Fruit fly (Drosophila melanogaster): ENCODE results near the gene CG8534.

Gene CG8534

dm6 chr3R:9777941-9778360 lies 34.6 kb upstream of the CG8534 start, which contains the start of gene RpS29:
Gene RpS29, plus strand, starts transcription at chr3R:9778042.
- peak; percentile 28 for TF ChIP-seq Dif (GFP tag; optimal IDR thresholded peaks at IDR 0.05; ENCODE audit: partially characterized antibody)
- peak; percentile 73 for TF ChIP-seq OdsH (GFP tag; optimal IDR thresholded peaks at IDR 0.05)
- TF ChIP-seq dsf (GFP tag; optimal IDR thresholded peaks at IDR 0.05; ENCODE audit: borderline replicate concordance) = peak; percentile 48
- TF ChIP-seq psq (GFP tag; optimal IDR thresholded peaks at IDR 0.05) = peak; percentile 68
- no peak for TF ChIP-seq CG32264 (GFP tag; optimal IDR thresholded peaks at IDR 0.05)
- TF ChIP-seq Rel (GFP tag; optimal IDR thresholded peaks at IDR 0.05) = no peak
- peak; percentile 69 for TF ChIP-seq Rel (tag; optimal IDR thresholded peaks at IDR 0.05)
- TF ChIP-seq Sp1 (GFP tag; optimal IDR thresholded peaks at IDR 0.05) = peak; percentile 72
- no peak for TF ChIP-seq lola (GFP tag; optimal IDR thresholded peaks at IDR 0.05)
- TF ChIP-seq Hr78 (GFP tag; optimal IDR thresholded peaks at IDR 0.05) = no peak
- TF ChIP-seq fru (GFP tag; optimal IDR thresholded peaks at IDR 0.05) = peak; percentile 72
- no peak for TF ChIP-seq brk (GFP tag; optimal IDR thresholded peaks at IDR 0.05)
- TF ChIP-seq h (GFP tag; optimal IDR thresholded peaks at IDR 0.05) = peak; percentile 86
- no peak for TF ChIP-seq dl (GFP tag; optimal IDR thresholded peaks at IDR 0.05; ENCODE audit: insufficient read depth in 1 of 2, partially characterized antibody in 2 of 2)
- peak; percentile 83 for TF ChIP-seq sv (GFP tag; optimal IDR thresholded peaks at IDR 0.05)
- TF ChIP-seq usp (GFP tag; optimal IDR thresholded peaks at IDR 0.05) = no peak
- TF ChIP-seq Jra (GFP tag; optimal IDR thresholded peaks at IDR 0.05) = peak; percentile 67
- TF ChIP-seq Hr83 (GFP tag; optimal IDR thresholded peaks at IDR 0.05; ENCODE audit: poor library complexity, severe bottlenecking) = peak; percentile 98
- TF ChIP-seq tai (GFP tag; optimal IDR thresholded peaks at IDR 0.05) = no peak
- no peak for TF ChIP-seq CrebA (GFP tag; optimal IDR thresholded peaks at IDR 0.05; ENCODE audit: borderline replicate concordance)
- TF ChIP-seq CG9705 (GFP tag; optimal IDR thresholded peaks at IDR 0.05) = peak; percentile 85
- no peak for TF ChIP-seq Abd-B (GFP tag; optimal IDR thresholded peaks at IDR 0.05)
- peak; percentile 92 for TF ChIP-seq jim (GFP tag; optimal IDR thresholded peaks at IDR 0.05)
- TF ChIP-seq rgr (GFP tag; optimal IDR thresholded peaks at IDR 0.05) = peak; percentile 87
- no peak for TF ChIP-seq Dfd (GFP tag; optimal IDR thresholded peaks at IDR 0.05)
- peak; percentile 77 for TF ChIP-seq ey (GFP tag; optimal IDR thresholded peaks at IDR 0.05)
- TF ChIP-seq Myc (optimal IDR thresholded peaks at IDR 0.05) = peak; percentile 70
- peak; percentile 84 for TF ChIP-seq Hnf4 (GFP tag; optimal IDR thresholded peaks at IDR 0.05)
- TF ChIP-seq woc (GFP tag; optimal IDR thresholded peaks at IDR 0.05) = no peak
- peak; percentile 83 for TF ChIP-seq br (GFP tag; optimal IDR thresholded peaks at IDR 0.05)
- no peak for TF ChIP-seq Mio (GFP tag; optimal IDR thresholded peaks at IDR 0.05)
- TF ChIP-seq pan (optimal IDR thresholded peaks at IDR 0.05) = no peak
- peak in 1 of 2 experiments; percentile 91 for TF ChIP-seq foxo (GFP tag; optimal IDR thresholded peaks at IDR 0.05)
- TF ChIP-seq dmrt93B (GFP tag; optimal IDR thresholded peaks at IDR 0.05) = peak; percentile 74
- peak; percentile 72 for TF ChIP-seq HLH106 (tag; optimal IDR thresholded peaks at IDR 0.05)

dm6 chr3R:9779764-9780163 lies 32.8 kb upstream of the CG8534 start, which contains the start of gene CG12947:
Gene CG12947, plus strand, starts transcription at chr3R:9780064.
- TF ChIP-seq brk (GFP tag; optimal IDR thresholded peaks at IDR 0.05) (no peak), CG9705 (GFP tag; optimal IDR thresholded peaks at IDR 0.05) (no peak), lola (GFP tag; optimal IDR thresholded peaks at IDR 0.05) (no peak), sage (GFP tag; optimal IDR thresholded peaks at IDR 0.05) (no peak), usp (GFP tag; optimal IDR thresholded peaks at IDR 0.05) (no peak), Dfd (GFP tag; optimal IDR thresholded peaks at IDR 0.05) (no peak), pan (optimal IDR thresholded peaks at IDR 0.05) (no peak), GATAd (GFP tag; optimal IDR thresholded peaks at IDR 0.05) (no peak), Abd-B (GFP tag; optimal IDR thresholded peaks at IDR 0.05) (no peak), woc (GFP tag; optimal IDR thresholded peaks at IDR 0.05) (no peak)

- no peak for TF ChIP-seq tai (GFP tag; optimal IDR thresholded peaks at IDR 0.05)
- TF ChIP-seq OdsH (GFP tag; optimal IDR thresholded peaks at IDR 0.05) = no peak
- TF ChIP-seq Mio (GFP tag; optimal IDR thresholded peaks at IDR 0.05) = no peak
- TF ChIP-seq Hnf4 (GFP tag; optimal IDR thresholded peaks at IDR 0.05) = peak; percentile 33
Measured at dm6 chr3R:9783240-9783917, 29.2 kb upstream of the CG8534 start.

Data from whole organism, wandering third instar larva.